Worm (Caenorhabditis elegans): ENCODE data around the gene fbxa-12.

DNA sequence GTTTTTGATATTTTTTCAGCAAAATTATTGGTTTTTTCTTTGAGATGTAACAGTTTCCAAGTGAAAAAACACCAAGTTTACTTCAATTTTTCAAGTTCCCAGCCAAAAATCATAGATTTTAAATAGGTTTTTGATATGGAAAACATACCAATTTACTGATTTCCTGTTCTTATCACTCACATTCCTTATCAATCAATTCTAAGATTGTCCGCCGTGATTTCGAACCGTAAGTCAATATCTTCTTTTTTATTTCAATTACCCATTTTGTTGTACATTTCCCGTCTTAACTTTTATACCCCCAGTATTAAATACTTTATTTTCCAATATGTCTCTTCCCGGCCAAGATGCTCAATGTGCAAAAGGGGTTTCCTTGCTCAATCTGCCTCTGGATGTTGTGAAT, 5.0 kb downstream of the fbxa-12 start, which contains the start of gene fbxa-38:
- TF ChIP-seq ama-1 (optimal IDR thresholded peaks at IDR 0.05) (no peak), tbx-11 (GFP tag; IDR thresholded peaks at IDR 0.05) (no peak), B0310.2 (tag; optimal IDR thresholded peaks at IDR 0.05) (no peak), ets-7 (tag; optimal IDR thresholded peaks at IDR 0.05) (no peak), scrt-1 (GFP tag; IDR thresholded peaks at IDR 0.05) (no peak), flt-1 (GFP tag; IDR thresholded peaks at IDR 0.05) (no peak), sea-1 (GFP tag; conservative IDR thresholded peaks at IDR 0.05) (no peak), ceh-36 (tag; optimal IDR thresholded peaks at IDR 0.05) (no peak), hmg-4 (GFP tag; optimal IDR thresholded peaks at IDR 0.05) (no peak), hmbx-1 (tag; optimal IDR thresholded peaks at IDR 0.05) (no peak), tbx-37 (GFP tag; conservative IDR thresholded peaks at IDR 0.05) (no peak), pes-1 (GFP tag; IDR thresholded peaks at IDR 0.05) (no peak), tra-4 (tag; optimal IDR thresholded peaks at IDR 0.05) (no peak), aly-1 (tag; optimal IDR thresholded peaks at IDR 0.05) (no peak)

All from whole organism, early embryonic.